Worm (Caenorhabditis elegans) whole organism, midembryonic: ENCODE data around the gene ZK1127.13.

Experiments used
- flt-1 ChIP-seq: fragments of 200-800 bp; sonication (Bioruptor generic); IDR thresholded peaks from 2 replicates; pipeline ENCODE4 v1.3.6; 2022; ENCODE audit warnings: missing genetic modification characterization, missing compliant biosample characterization
- ref-1 ChIP-seq: fragments of 200-800 bp; sonication (Bioruptor generic); conservative IDR thresholded peaks from 2 replicates; pipeline ENCODE4 v1.3.6; 2022; ENCODE audit warnings: missing genetic modification reagents, missing genetic modification characterization, missing compliant biosample characterization
- ztf-23 ChIP-seq: fragments of 200-800 bp; sonication (Bioruptor generic); IDR thresholded peaks from 2 replicates; pipeline ENCODE4 v1.3.6; 2022; ENCODE audit warnings: missing genetic modification reagents, missing genetic modification characterization, missing compliant biosample characterization
- ztf-29 ChIP-seq: fragments of 200-800 bp; sonication (Bioruptor generic); IDR thresholded peaks from 2 replicates; pipeline ENCODE4 v1.3.6; 2022; ENCODE audit warnings: missing genetic modification reagents, missing genetic modification characterization, missing compliant biosample characterization

DNA sequence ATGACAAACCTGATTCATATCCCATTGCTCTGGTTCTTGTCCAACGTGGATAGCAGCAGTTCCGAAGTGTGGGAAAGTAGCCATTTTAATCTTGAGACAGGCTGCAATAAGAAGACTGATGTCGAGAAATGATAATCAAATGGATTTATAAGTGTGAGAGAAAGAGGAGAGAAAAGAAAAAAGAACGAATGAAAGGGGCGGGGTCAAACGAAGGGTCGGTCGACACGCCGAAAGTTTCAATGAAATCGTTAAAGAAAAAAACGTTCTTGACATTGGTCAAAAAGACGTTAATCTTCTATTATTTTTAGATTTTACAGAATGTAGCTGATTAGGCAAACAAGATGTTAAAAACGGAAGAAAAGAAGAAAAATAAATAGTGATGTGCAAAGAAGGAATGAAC lies 4.8 kb downstream of the ZK1127.13 start, which contains the start of gene cth-2:
- TF ChIP-seq ztf-23 (GFP tag; lab: Robert Waterston, UW), result no peak
- TF ChIP-seq ztf-29, result no peak
- no peak for TF ChIP-seq flt-1
- no peak for TF ChIP-seq ref-1
